Worm (Caenorhabditis elegans) whole organism, L4 larva: Measurements from ENCODE around the gene Y49E10.29.

Experiments
- F10B5.3 ChIP-seq: sonication (generic microtip); optimal IDR thresholded peaks from 2 replicates; lab custom pipeline; 2016; ENCODE audit warnings: mild to moderate bottlenecking, missing genetic modification characterization, missing compliant biosample characterization
- F44E2.7 ChIP-seq: fragments of 200-800 bp; sonication (Bioruptor generic); IDR thresholded peaks from 2 replicates; pipeline ENCODE4 v2.1.2; 2022; ENCODE audit warnings: missing genetic modification characterization, missing compliant biosample characterization
- aly-2 ChIP-seq: sonication (generic microtip); optimal IDR thresholded peaks from 2 replicates; lab custom pipeline; 2018; ENCODE audit warnings: missing biosample characterization, missing genetic modification characterization
- ama-1 ChIP-seq: fragments of 150-350 bp; optimal IDR thresholded peaks from 2 replicates; lab custom pipeline; 2014; ENCODE audit warnings: inconsistent platforms, mixed read lengths
- dpl-1 ChIP-seq: fragments of 150-350 bp; optimal IDR thresholded peaks from 2 replicates; lab custom pipeline; 2014; ENCODE audit warnings: missing biosample characterization, missing genetic modification reagents, missing genetic modification characterization
- egl-27 ChIP-seq: sonication (generic microtip); optimal IDR thresholded peaks from 3 replicates; lab custom pipeline; 2017; ENCODE audit warnings: missing biosample characterization, missing genetic modification reagents, missing genetic modification characterization
- lin-29 ChIP-seq: fragments of 200-800 bp; sonication (Bioruptor generic); IDR thresholded peaks from 2 replicates; pipeline ENCODE4 v1.3.6; 2022; ENCODE audit warnings: missing genetic modification reagents, missing genetic modification characterization, missing compliant biosample characterization
- madf-9 ChIP-seq: fragments of 200-800 bp; sonication (Bioruptor generic); conservative IDR thresholded peaks from 2 replicates; pipeline ENCODE4 v1.3.6; 2022; ENCODE audit warnings: missing genetic modification reagents, missing genetic modification characterization, missing compliant biosample characterization
- mdt-29 ChIP-seq: fragments of 200-800 bp; sonication (Bioruptor generic); IDR thresholded peaks from 2 replicates; pipeline ENCODE4 v1.3.6; 2022; ENCODE audit warnings: missing genetic modification reagents, missing genetic modification characterization, missing compliant biosample characterization
- mes-2 ChIP-seq: sonication (generic microtip); optimal IDR thresholded peaks from 2 replicates; lab custom pipeline; 2016; ENCODE audit warnings: missing genotype, mild to moderate bottlenecking, missing genetic modification characterization, missing compliant biosample characterization; ENCODE audit not compliant: poor library complexity, severe bottlenecking
- nhr-10 ChIP-seq: fragments of 150-350 bp; optimal IDR thresholded peaks from 2 replicates; lab custom pipeline; 2014; ENCODE audit warnings: missing biosample characterization, missing genetic modification characterization
- skn-1 ChIP-seq: fragments of 150-350 bp; optimal IDR thresholded peaks from 2 replicates; lab custom pipeline; 2014; ENCODE audit warnings: missing biosample characterization, missing genetic modification characterization
- snpc-4 ChIP-seq: fragments of 150-350 bp; optimal IDR thresholded peaks from 2 replicates; lab custom pipeline; 2014; ENCODE audit warnings: missing biosample characterization, missing genetic modification characterization
- ztf-7 ChIP-seq: fragments of 150-350 bp; optimal IDR thresholded peaks from 2 replicates; lab custom pipeline; 2014; ENCODE audit warnings: missing biosample characterization, missing genetic modification characterization

DNA sequence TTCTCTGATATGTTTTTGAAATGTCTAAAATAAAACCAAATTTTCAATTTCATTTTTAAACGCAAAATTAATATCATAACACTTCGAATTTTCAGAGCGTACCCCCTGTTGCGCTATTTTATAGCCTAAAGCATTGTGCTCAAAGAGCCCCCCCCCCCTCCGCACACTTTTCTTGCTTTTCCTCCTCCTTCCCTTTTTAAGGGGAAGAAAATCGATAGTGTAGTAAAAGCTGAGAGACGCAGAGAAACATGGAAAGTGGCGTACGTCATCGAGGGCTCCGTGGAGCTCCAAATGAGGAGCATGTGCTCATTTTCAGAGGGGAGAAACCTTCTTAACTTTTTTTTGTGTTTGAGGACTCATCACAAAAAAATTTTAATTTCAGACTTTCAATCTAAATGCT is 3.5 kb downstream of the Y49E10.29 start, which contains the start of gene cccp-1:
- TF ChIP-seq mdt-29 (GFP tag; lab: Robert Waterston, UW) (no peak), mes-2 (tag; lab: Kevin White, UChicago) (no peak), skn-1 (tag; lab: Kevin White, UChicago) (no peak), dpl-1 (GFP tag; lab: Kevin White, UChicago) (no peak), aly-2 (tag; lab: Kevin White, UChicago) (no peak), F44E2.7 (GFP tag; lab: Robert Waterston, UW) (no peak), lin-29 (no peak), ama-1 (lab: Kevin White, UChicago) (no peak), ztf-7 (tag; lab: Kevin White, UChicago) (no peak), snpc-4 (tag; lab: Kevin White, UChicago) (no peak), egl-27 (tag; lab: Kevin White, UChicago) (no peak), madf-9 (GFP tag; lab: Robert Waterston, UW) (no peak; the same call in 1 of the 2 replicates), nhr-10 (no peak), F10B5.3 (no peak)
